Fruit fly (Drosophila melanogaster) whole organism, embryonic: ENCODE measurements around the gene Pcmt.

Experiments
- Adf1 ChIP-seq: fragments of 200-800 bp; sonication (Bioruptor generic); IDR thresholded peaks from 2 replicates; pipeline ENCODE4 v1.3.6; 2022; ENCODE audit warnings: missing biosample characterization, missing genetic modification characterization
- Blimp-1 ChIP-seq: fragments of 200-800 bp; sonication (Bioruptor generic); optimal IDR thresholded peaks from 3 replicates; lab custom pipeline; 2018; ENCODE audit warnings: missing biosample characterization, missing genetic modification characterization, mild to moderate bottlenecking, moderate library complexity, missing genetic modification reagents
- CG10147 ChIP-seq: fragments of 200-800 bp; sonication (Bioruptor generic); optimal IDR thresholded peaks from 2 replicates; lab custom pipeline; 2019; ENCODE audit warnings: missing biosample characterization, mild to moderate bottlenecking, missing genetic modification characterization, moderate library complexity
- CG10366 ChIP-seq: fragments of 200-800 bp; sonication (Bioruptor generic); IDR thresholded peaks from 2 replicates; pipeline ENCODE4 v1.3.6; 2022; ENCODE audit warnings: missing biosample characterization, missing genetic modification characterization
- CG11398 ChIP-seq: fragments of 200-800 bp; sonication (Bioruptor generic); optimal IDR thresholded peaks from 2 replicates; lab custom pipeline; 2016; ENCODE audit warnings: missing biosample characterization, missing genetic modification characterization
- CG11456 ChIP-seq: fragments of 200-800 bp; sonication (Bioruptor generic); IDR thresholded peaks from 3 replicates; pipeline ENCODE4 v1.3.6; 2022; ENCODE audit warnings: missing biosample characterization, missing genetic modification characterization
- CG11504 ChIP-seq: fragments of 200-800 bp; sonication (Bioruptor generic); optimal IDR thresholded peaks from 3 replicates; lab custom pipeline; 2019; ENCODE audit warnings: missing biosample characterization, mild to moderate bottlenecking, missing genetic modification characterization, moderate library complexity
- CG12071 ChIP-seq: fragments of 200-800 bp; sonication (Bioruptor generic); optimal IDR thresholded peaks from 3 replicates; lab custom pipeline; 2018; ENCODE audit warnings: missing biosample characterization, mild to moderate bottlenecking, missing genetic modification characterization
- CG12744 ChIP-seq: fragments of 200-800 bp; sonication (Bioruptor generic); optimal IDR thresholded peaks from 2 replicates; lab custom pipeline; 2016; ENCODE audit warnings: missing biosample characterization, missing genetic modification characterization
- CG13775 ChIP-seq: fragments of 200-800 bp; sonication (Bioruptor generic); optimal IDR thresholded peaks from 3 replicates; lab custom pipeline; 2017; ENCODE audit warnings: missing biosample characterization, mild to moderate bottlenecking, missing genetic modification characterization
- CG1529 ChIP-seq: fragments of 200-800 bp; sonication (Bioruptor generic); optimal IDR thresholded peaks from 3 replicates; lab custom pipeline; 2018; ENCODE audit warnings: missing biosample characterization, missing genetic modification characterization
- CG17359 ChIP-seq: fragments of 200-800 bp; sonication (Bioruptor generic); optimal IDR thresholded peaks from 3 replicates; lab custom pipeline; 2018; ENCODE audit warnings: missing biosample characterization, mild to moderate bottlenecking, missing genetic modification characterization, moderate library complexity
- CG17912 ChIP-seq: fragments of 200-800 bp; sonication (Bioruptor generic); optimal IDR thresholded peaks from 2 replicates; lab custom pipeline; 2018; ENCODE audit warnings: missing biosample characterization, mild to moderate bottlenecking, missing genetic modification characterization
- CG18619 ChIP-seq: fragments of 200-800 bp; sonication (Bioruptor generic); optimal IDR thresholded peaks from 3 replicates; lab custom pipeline; 2017; ENCODE audit warnings: missing biosample characterization, mild to moderate bottlenecking, missing genetic modification characterization
- CG2712 ChIP-seq: fragments of 200-800 bp; optimal IDR thresholded peaks from 3 replicates; lab custom pipeline; 2019; ENCODE audit warnings: missing biosample characterization, mild to moderate bottlenecking, missing genetic modification characterization, moderate library complexity
- CG31441 ChIP-seq: fragments of 200-800 bp; sonication (Bioruptor generic); IDR thresholded peaks from 2 replicates; pipeline ENCODE4 v1.3.6; 2022; ENCODE audit warnings: missing biosample characterization, missing genetic modification characterization
- CG34376 ChIP-seq: fragments of 200-800 bp; sonication (Bioruptor generic); optimal IDR thresholded peaks from 2 replicates; lab custom pipeline; 2018; ENCODE audit warnings: missing biosample characterization, mild to moderate bottlenecking, missing genetic modification characterization
- CG34422 ChIP-seq: fragments of 200-800 bp; sonication (Bioruptor generic); IDR thresholded peaks from 3 replicates; pipeline ENCODE4 v1.3.6; 2022; ENCODE audit warnings: missing biosample characterization, missing genetic modification characterization
- CG4424 ChIP-seq: fragments of 200-800 bp; sonication (Bioruptor generic); optimal IDR thresholded peaks from 3 replicates; lab custom pipeline; 2016; ENCODE audit warnings: missing biosample characterization, missing genetic modification characterization
- CG5245 ChIP-seq: fragments of 200-800 bp; sonication (Bioruptor generic); optimal IDR thresholded peaks from 3 replicates; lab custom pipeline; 2016; ENCODE audit warnings: missing biosample characterization, missing genetic modification characterization
- CG6175 ChIP-seq: fragments of 200-800 bp; sonication (Bioruptor generic); IDR thresholded peaks from 3 replicates; pipeline ENCODE4 v1.3.6; 2022; ENCODE audit warnings: missing biosample characterization, missing genetic modification characterization
- CG6791 ChIP-seq: fragments of 200-800 bp; sonication (Bioruptor generic); IDR thresholded peaks from 3 replicates; pipeline ENCODE4 v1.3.6; 2022; ENCODE audit warnings: missing biosample characterization, missing genetic modification characterization; ENCODE audit not compliant: partially characterized antibody
- CG9876 ChIP-seq: fragments of 200-800 bp; sonication (Bioruptor generic); optimal IDR thresholded peaks from 2 replicates; lab custom pipeline; 2016; ENCODE audit warnings: missing biosample characterization, missing genetic modification characterization
- CHES-1-like ChIP-seq: fragments of 200-800 bp; sonication (Bioruptor generic); optimal IDR thresholded peaks from 2 replicates; lab custom pipeline; 2016; ENCODE audit warnings: missing biosample characterization, missing genetic modification characterization
- CkIIα-i1 ChIP-seq: fragments of 200-800 bp; sonication (Bioruptor generic); IDR thresholded peaks from 2 replicates; pipeline ENCODE4 v1.3.6; 2022; ENCODE audit warnings: missing biosample characterization, missing genetic modification characterization
- Deaf1 ChIP-seq: fragments of 200-800 bp; optimal IDR thresholded peaks from 3 replicates; lab custom pipeline; 2019; ENCODE audit warnings: missing biosample characterization, mild to moderate bottlenecking, missing genetic modification characterization, moderate library complexity
- Elba2 ChIP-seq: fragments of 200-800 bp; sonication (Bioruptor generic); optimal IDR thresholded peaks from 3 replicates; lab custom pipeline; 2016; ENCODE audit warnings: missing biosample characterization, missing genetic modification characterization
- Lpt ChIP-seq: fragments of >200 bp; optimal IDR thresholded peaks from 2 replicates; lab custom pipeline; 2018; ENCODE audit warnings: missing biosample characterization, missing genetic modification characterization
- Med ChIP-seq: fragments of 200-800 bp; sonication (Bioruptor generic); peaks from one replicate; lab custom pipeline; 2016; ENCODE audit warnings: missing biosample characterization, missing genetic modification characterization, mild to moderate bottlenecking, inconsistent platforms, moderate library complexity
- NfI ChIP-seq: fragments of 200-800 bp; sonication (Bioruptor generic); optimal IDR thresholded peaks from 3 replicates; lab custom pipeline; 2018; ENCODE audit warnings: missing biosample characterization, mild to moderate bottlenecking, missing genetic modification characterization, moderate library complexity
- Pdp1 ChIP-seq, 2 experiments: fragments of 200-800 bp; sonication (Bioruptor generic); optimal IDR thresholded peaks; 3 replicates each; lab custom pipeline; 2016; ENCODE audit warnings: missing biosample characterization in 2 of 2, missing genetic modification characterization in 2 of 2, mild to moderate bottlenecking in 1 of 2, moderate library complexity in 1 of 2
- Poxn ChIP-seq: fragments of 200-800 bp; sonication (Bioruptor generic); IDR thresholded peaks from 2 replicates; pipeline ENCODE4 v1.3.6; 2022; ENCODE audit warnings: missing biosample characterization, missing genetic modification characterization
- ac ChIP-seq: fragments of 200-800 bp; sonication (Bioruptor generic); optimal IDR thresholded peaks from 3 replicates; lab custom pipeline; 2017; ENCODE audit warnings: missing biosample characterization, mild to moderate bottlenecking, missing genetic modification characterization
- bigmax ChIP-seq: fragments of 200-800 bp; sonication (Bioruptor generic); optimal IDR thresholded peaks from 2 replicates; lab custom pipeline; 2018; ENCODE audit warnings: missing biosample characterization, mild to moderate bottlenecking, missing genetic modification characterization
- br ChIP-seq: fragments of >200 bp; optimal IDR thresholded peaks from 2 replicates; lab custom pipeline; 2017
- cg ChIP-seq: fragments of 200-800 bp; sonication (Bioruptor generic); optimal IDR thresholded peaks from 3 replicates; lab custom pipeline; 2019; ENCODE audit warnings: missing biosample characterization, mild to moderate bottlenecking, missing genetic modification characterization, moderate library complexity
- cwo ChIP-seq: fragments of 200-800 bp; sonication (Bioruptor generic); optimal IDR thresholded peaks from 3 replicates; lab custom pipeline; 2017; ENCODE audit warnings: missing biosample characterization, missing genetic modification characterization, mild to moderate bottlenecking, moderate library complexity, missing genetic modification reagents
- disco-r ChIP-seq: fragments of 200-800 bp; sonication (Bioruptor generic); optimal IDR thresholded peaks from 2 replicates; lab custom pipeline; 2016; ENCODE audit warnings: missing biosample characterization, missing genetic modification characterization
- exex ChIP-seq: fragments of 200-800 bp; sonication (Bioruptor generic); optimal IDR thresholded peaks from 4 replicates; lab custom pipeline; 2018; ENCODE audit warnings: missing biosample characterization, mild to moderate bottlenecking, missing genetic modification characterization, moderate library complexity
- eyg ChIP-seq: fragments of 200-800 bp; sonication (Bioruptor generic); optimal IDR thresholded peaks from 3 replicates; lab custom pipeline; 2016; ENCODE audit warnings: missing biosample characterization, missing genetic modification characterization
- hkb ChIP-seq, 2 experiments: fragments of 200-800 bp in 1 of 2; fragments of >200 bp in 1 of 2; sonication (Bioruptor generic) in 1 of 2; IDR thresholded peaks in 1 of 2; optimal IDR thresholded peaks in 1 of 2; 2 replicates each; pipeline versions ENCODE4 v1.3.6 to Lab custom; 2017 to 2022; ENCODE audit warnings: missing biosample characterization in 1 of 2, missing genetic modification characterization in 1 of 2
- kah ChIP-seq: fragments of 200-800 bp; sonication (Bioruptor generic); optimal IDR thresholded peaks from 2 replicates; lab custom pipeline; 2018; ENCODE audit warnings: missing biosample characterization, mild to moderate bottlenecking, missing genetic modification characterization
- lab ChIP-seq: fragments of 200-800 bp; sonication (Bioruptor generic); optimal IDR thresholded peaks from 3 replicates; lab custom pipeline; 2017; ENCODE audit warnings: missing biosample characterization, missing genetic modification characterization, mild to moderate bottlenecking, moderate library complexity, missing genetic modification reagents
- prd ChIP-seq, 3 experiments: fragments of >200 bp in 2 of 3; fragments of 200-800 bp in 1 of 3; sonication (Bioruptor generic) in 1 of 3; optimal IDR thresholded peaks in 2 of 3; IDR thresholded peaks in 1 of 3; 2 replicates in 2 of 3; 3 replicates in 1 of 3; pipeline versions ENCODE4 v1.3.6 to Lab custom; 2017 to 2022; ENCODE audit warnings: missing biosample characterization in 1 of 3, missing genetic modification characterization in 1 of 3
- ro ChIP-seq: fragments of 200-800 bp; sonication (Bioruptor generic); IDR thresholded peaks from 2 replicates; pipeline ENCODE4 v1.3.6; 2022; ENCODE audit warnings: missing biosample characterization, missing genetic modification characterization
- scrt ChIP-seq: fragments of 200-800 bp; sonication (Bioruptor generic); optimal IDR thresholded peaks from 2 replicates; lab custom pipeline; 2018; ENCODE audit warnings: missing biosample characterization, mild to moderate bottlenecking, missing genetic modification characterization, moderate library complexity
- ssp ChIP-seq: fragments of 200-800 bp; sonication (Bioruptor generic); IDR thresholded peaks from 2 replicates; pipeline ENCODE4 v1.3.6; 2022; ENCODE audit warnings: missing biosample characterization, missing genetic modification characterization
- usp ChIP-seq: fragments of >200 bp; optimal IDR thresholded peaks from 2 replicates; lab custom pipeline; 2017; ENCODE audit warnings: missing biosample characterization, missing genetic modification characterization
- zen ChIP-seq: fragments of 200-800 bp; sonication (Bioruptor generic); optimal IDR thresholded peaks from 3 replicates; lab custom pipeline; 2018; ENCODE audit warnings: missing biosample characterization, mild to moderate bottlenecking, missing genetic modification characterization, moderate library complexity

Gene Pcmt

dm6 chr3R:5600361-5601043, 46.4 kb upstream of the Pcmt start (continued):
- no peak for TF ChIP-seq hkb (optimal IDR thresholded peaks at IDR 0.05; lab: Kevin White, UChicago)
- TF ChIP-seq hkb (GFP tag; IDR thresholded peaks at IDR 0.05; lab: Robert Waterston, UW): no peak
- no peak for TF ChIP-seq CG12744
- peak; percentile 46 for TF ChIP-seq kah
- no peak for TF ChIP-seq CG9876
- no peak for TF ChIP-seq CG4424 (GFP tag; lab: Kevin White, UChicago)
- no peak for TF ChIP-seq CkIIα-i1 (GFP tag; lab: Robert Waterston, UW)
- peak; percentile 1 for TF ChIP-seq CHES-1-like (GFP tag; lab: Kevin White, UChicago)
- TF ChIP-seq scrt (GFP tag; lab: Kevin White, UChicago): peak; percentile 15
- TF ChIP-seq usp (GFP tag; lab: Kevin White, UChicago): no peak
- TF ChIP-seq lab (GFP tag; lab: Kevin White, UChicago): no peak
- TF ChIP-seq ro (GFP tag; lab: Robert Waterston, UW): no peak
- no peak for TF ChIP-seq CG10147
- TF ChIP-seq Elba2 (GFP tag; lab: Kevin White, UChicago): no peak
- peak; percentile 48 for TF ChIP-seq cwo (GFP tag; lab: Kevin White, UChicago)
- no peak for TF ChIP-seq CG13775 (GFP tag; lab: Kevin White, UChicago)
- no peak for TF ChIP-seq ac (GFP tag; lab: Kevin White, UChicago)
- no peak for TF ChIP-seq CG5245 (GFP tag; lab: Kevin White, UChicago)
- TF ChIP-seq Lpt (GFP tag; lab: Kevin White, UChicago): no peak
- TF ChIP-seq eyg (GFP tag; lab: Kevin White, UChicago): peak; percentile 14
- TF ChIP-seq zen: no peak
- TF ChIP-seq Deaf1 (tag; lab: Kevin White, UChicago): peak; percentile 100
- no peak for TF ChIP-seq CG1529 (GFP tag; lab: Kevin White, UChicago)
- no peak for TF ChIP-seq Poxn (GFP tag; lab: Robert Waterston, UW)
- peak; percentile 47 for TF ChIP-seq cg (GFP tag; lab: Kevin White, UChicago)
- TF ChIP-seq Blimp-1 (GFP tag; lab: Kevin White, UChicago): no peak
- TF ChIP-seq bigmax (GFP tag; lab: Kevin White, UChicago): peak; percentile 94
- no peak for TF ChIP-seq ssp (GFP tag; lab: Robert Waterston, UW)
- no peak for TF ChIP-seq CG17359 (tag; lab: Kevin White, UChicago)
- TF ChIP-seq CG6175: no peak
- TF ChIP-seq CG18619 (GFP tag; lab: Kevin White, UChicago): no peak
- no peak for TF ChIP-seq CG31441 (GFP tag; lab: Robert Waterston, UW)
- TF ChIP-seq prd (optimal IDR thresholded peaks at IDR 0.05; lab: Kevin White, UChicago): no peak
- no peak for TF ChIP-seq prd (GFP tag; IDR thresholded peaks at IDR 0.05; lab: Robert Waterston, UW)
- no peak for TF ChIP-seq CG10366 (GFP tag; lab: Robert Waterston, UW)
- TF ChIP-seq NfI: peak; percentile 13
- peak; percentile 84 for TF ChIP-seq Med (GFP tag; lab: Kevin White, UChicago)
- TF ChIP-seq disco-r (GFP tag; lab: Kevin White, UChicago): no peak
- peak; percentile 14 for TF ChIP-seq exex (tag; lab: Kevin White, UChicago)
- TF ChIP-seq CG6791 (GFP tag; lab: Robert Waterston, UW): no peak
- peak in 1 of 2 experiments; percentile 82 for TF ChIP-seq Pdp1 (GFP tag; optimal IDR thresholded peaks at IDR 0.05; lab: Kevin White, UChicago)
- no peak for TF ChIP-seq CG11456 (GFP tag; lab: Robert Waterston, UW)
- TF ChIP-seq CG17912: peak; percentile 85
- TF ChIP-seq br: no peak
- TF ChIP-seq Adf1 (GFP tag; lab: Robert Waterston, UW): no peak
- peak; percentile 84 for TF ChIP-seq CG34376 (GFP tag; lab: Kevin White, UChicago)
- no peak for TF ChIP-seq CG12071 (GFP tag; lab: Kevin White, UChicago)
- no peak for TF ChIP-seq CG2712 (tag; lab: Kevin White, UChicago)
- no peak for TF ChIP-seq CG34422 (GFP tag; lab: Robert Waterston, UW)
- no peak for TF ChIP-seq CG11504 (tag; lab: Kevin White, UChicago)
- TF ChIP-seq CG11398 (GFP tag; lab: Kevin White, UChicago): no peak
